Worm (Caenorhabditis elegans): ENCODE results near the gene C07B5.8.

Gene C07B5.8

DNA sequence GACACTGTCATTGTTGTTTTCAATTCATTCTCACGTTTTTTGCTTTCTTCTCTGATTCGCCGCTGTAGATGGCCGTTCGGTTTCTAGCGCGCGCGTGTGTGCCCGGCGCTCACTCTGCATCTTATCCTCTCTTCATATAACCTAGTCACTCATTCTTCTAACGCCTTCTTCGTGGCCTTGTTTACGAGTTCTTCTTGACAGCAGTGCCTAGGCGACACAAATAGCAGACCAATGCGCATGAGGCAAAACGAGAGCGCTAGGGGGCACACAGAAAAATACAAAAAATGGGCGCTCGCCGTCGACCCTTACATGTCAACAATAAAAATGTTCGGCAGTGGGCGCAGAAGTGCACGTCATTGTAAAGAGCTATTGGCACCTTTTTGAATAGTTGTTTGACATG is 14.5 kb upstream of the C07B5.8 start:
- TF ChIP-seq nhr-12 (tag; optimal IDR thresholded peaks at IDR 0.05) = no peak
- no peak for TF ChIP-seq elt-3 (tag; optimal IDR thresholded peaks at IDR 0.05)
- TF ChIP-seq nhr-77 (tag; optimal IDR thresholded peaks at IDR 0.05) = no peak
- TF ChIP-seq nhr-11 (tag; optimal IDR thresholded peaks at IDR 0.05) = no peak
- peak in 1 of 2 experiments; percentile 57 for TF ChIP-seq lsy-2 (tag; optimal IDR thresholded peaks at IDR 0.05)
- TF ChIP-seq ceh-16 (tag; optimal IDR thresholded peaks at IDR 0.05) = no peak
- no peak for TF ChIP-seq nhr-10 (tag; optimal IDR thresholded peaks at IDR 0.05)
- no peak for TF ChIP-seq peb-1 (tag; optimal IDR thresholded peaks at IDR 0.05)
- no peak for TF ChIP-seq gmeb-1 (tag; optimal IDR thresholded peaks at IDR 0.05)
- peak; percentile 67 for TF ChIP-seq blmp-1 (tag; optimal IDR thresholded peaks at IDR 0.05; ENCODE audit: insufficient read depth)
- TF ChIP-seq unc-62 (GFP tag; optimal IDR thresholded peaks at IDR 0.05) = no peak
- TF ChIP-seq mbf-1 (tag; optimal IDR thresholded peaks at IDR 0.05) = no peak
- TF ChIP-seq nhr-237 (tag; optimal IDR thresholded peaks at IDR 0.05) = no peak
- peak; percentile 91 for TF ChIP-seq nhr-25 (tag; optimal IDR thresholded peaks at IDR 0.05)
- no peak for TF ChIP-seq unc-39 (tag; optimal IDR thresholded peaks at IDR 0.05)
- no peak for TF ChIP-seq elt-1 (tag; optimal IDR thresholded peaks at IDR 0.05)
- peak; percentile 19 for TF ChIP-seq lin-13 (GFP tag; optimal IDR thresholded peaks at IDR 0.05)
- TF ChIP-seq skn-1 (tag; optimal IDR thresholded peaks at IDR 0.05) = no peak
- no peak for TF ChIP-seq ZK546.5 (tag; optimal IDR thresholded peaks at IDR 0.05)
- TF ChIP-seq mab-5 (tag; optimal IDR thresholded peaks at IDR 0.05) = no peak
- no peak for TF ChIP-seq lin-39 (tag; optimal IDR thresholded peaks at IDR 0.05)
- TF ChIP-seq snpc-4 (tag; optimal IDR thresholded peaks at IDR 0.05) = no peak
- TF ChIP-seq unc-55 (GFP tag; optimal IDR thresholded peaks at IDR 0.05) = no peak
- TF ChIP-seq ztf-4 (tag; optimal IDR thresholded peaks at IDR 0.05) = no peak
- TF ChIP-seq R02D3.7 (tag; optimal IDR thresholded peaks at IDR 0.05) = no peak
- no peak for TF ChIP-seq nhr-23 (tag; optimal IDR thresholded peaks at IDR 0.05)
- TF ChIP-seq ztf-11 (tag; optimal IDR thresholded peaks at IDR 0.05) = no peak
- TF ChIP-seq sma-9 (GFP tag; optimal IDR thresholded peaks at IDR 0.05) = peak; percentile 35
- TF ChIP-seq sma-9 (tag; optimal IDR thresholded peaks at IDR 0.05) = peak; percentile 4
- peak; percentile 48 for TF ChIP-seq fos-1 (tag; optimal IDR thresholded peaks at IDR 0.05)
- TF ChIP-seq C34F6.9 (tag; optimal IDR thresholded peaks at IDR 0.05) = peak; percentile 52
- TF ChIP-seq sem-4 (tag; optimal IDR thresholded peaks at IDR 0.05) = peak; percentile 51
- TF ChIP-seq dmd-4 (tag; optimal IDR thresholded peaks at IDR 0.05) = no peak
- TF ChIP-seq ama-1 (optimal IDR thresholded peaks at IDR 0.05) = no peak
- peak; percentile 64 for TF ChIP-seq nhr-21 (tag; optimal IDR thresholded peaks at IDR 0.05)
- peak; percentile 29 for TF ChIP-seq Y55F3AM.14 (GFP tag; optimal IDR thresholded peaks at IDR 0.05)
- TF ChIP-seq ceh-82 (tag; optimal IDR thresholded peaks at IDR 0.05) = no peak
- no peak for TF ChIP-seq aly-2 (tag; optimal IDR thresholded peaks at IDR 0.05)
- peak; percentile 77 for TF ChIP-seq sma-3 (GFP tag; optimal IDR thresholded peaks at IDR 0.05)
- peak; percentile 35 for TF ChIP-seq crh-2 (tag; optimal IDR thresholded peaks at IDR 0.05)
- peak; percentile 30 for TF ChIP-seq lin-11 (tag; optimal IDR thresholded peaks at IDR 0.05)
- peak; percentile 15 for TF ChIP-seq zag-1 (tag; optimal IDR thresholded peaks at IDR 0.05)
- TF ChIP-seq mdl-1 (tag; optimal IDR thresholded peaks at IDR 0.05) = peak; percentile 67 to 77
- TF ChIP-seq nhr-6 (tag; optimal IDR thresholded peaks at IDR 0.05) = no peak
- TF ChIP-seq ztf-1 (GFP tag; conservative IDR thresholded peaks at IDR 0.05) = no peak
- TF ChIP-seq nhr-129 (tag; optimal IDR thresholded peaks at IDR 0.05) = peak; percentile 52
- TF ChIP-seq egl-27 (tag; optimal IDR thresholded peaks at IDR 0.05) = peak; percentile 49
- TF ChIP-seq F13H6.1 (tag; optimal IDR thresholded peaks at IDR 0.05) = peak; percentile 79
- TF ChIP-seq alr-1 (tag; optimal IDR thresholded peaks at IDR 0.05) = no peak

All from whole organism, L2 larva.